Fruit fly (Drosophila melanogaster): Measurements from ENCODE around the gene CG11537.

The CG11537 gene

DNA sequence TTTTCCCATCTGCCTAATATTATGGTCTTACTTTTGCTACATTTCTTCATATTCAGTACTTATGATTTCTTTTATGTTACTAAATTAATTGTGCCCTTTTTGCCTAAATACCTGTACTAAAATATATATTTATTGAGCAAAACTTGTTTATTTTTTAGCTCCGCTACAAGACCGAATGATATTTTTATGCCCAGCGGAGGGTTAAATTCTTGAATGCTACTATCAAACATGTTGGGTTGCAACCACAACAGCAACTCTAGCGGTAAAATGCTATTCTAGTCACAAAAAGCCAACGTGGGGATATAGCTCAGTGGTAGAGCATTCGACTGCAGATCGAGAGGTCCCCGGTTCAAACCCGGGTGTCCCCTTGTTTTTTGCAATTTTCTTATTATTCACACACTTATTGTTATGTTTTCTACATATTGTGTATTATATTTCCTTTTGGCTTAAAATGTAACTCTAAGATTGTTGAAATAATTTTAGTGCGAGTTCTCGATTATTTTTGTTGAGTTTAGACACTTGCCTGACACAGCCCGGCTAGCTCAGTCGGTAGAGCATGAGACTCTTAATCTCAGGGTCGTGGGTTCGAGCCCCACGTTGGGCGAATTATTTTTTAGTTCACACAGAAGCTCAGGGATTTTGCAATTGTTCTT is 47.1 kb downstream of the CG11537 start (continued):
- TF ChIP-seq grn (GFP tag; optimal IDR thresholded peaks at IDR 0.05) = no peak
- no peak for TF ChIP-seq CG8478 (optimal IDR thresholded peaks at IDR 0.05)
- peak; percentile 79 for TF ChIP-seq tna (GFP tag; IDR thresholded peaks at IDR 0.05; ENCODE audit: partially characterized antibody)
- TF ChIP-seq CG7745 (tag; optimal IDR thresholded peaks at IDR 0.05) = no peak
- no peak for TF ChIP-seq CG11696 (GFP tag; IDR thresholded peaks at IDR 0.05)
- TF ChIP-seq CG12769 (tag; optimal IDR thresholded peaks at IDR 0.05) = peak; percentile 3
- 0 out of 2 replicates have a peak, but pooled peaks have one; percentile 6 for TF ChIP-seq cas (GFP tag; IDR thresholded peaks at IDR 0.05)
- TF ChIP-seq CG30431 (GFP tag; optimal IDR thresholded peaks at IDR 0.05) = no peak
- no peak for TF ChIP-seq Hr78 (GFP tag; optimal IDR thresholded peaks at IDR 0.05)
- no peak for TF ChIP-seq chn (GFP tag; optimal IDR thresholded peaks at IDR 0.05)
- no peak for TF ChIP-seq toy (GFP tag; IDR thresholded peaks at IDR 0.05)
- TF ChIP-seq CG18476 (GFP tag; optimal IDR thresholded peaks at IDR 0.05) = no peak
- TF ChIP-seq Hey (tag; optimal IDR thresholded peaks at IDR 0.05) = no peak
- TF ChIP-seq Xrp1 (GFP tag; IDR thresholded peaks at IDR 0.05) = no peak; the same call in none of the 2 replicates
- TF ChIP-seq bbx (GFP tag; IDR thresholded peaks at IDR 0.05; ENCODE audit: partially characterized antibody) = peak; percentile 91
- TF ChIP-seq CG15696 (tag; optimal IDR thresholded peaks at IDR 0.05) = no peak
- no peak; the same call in 2 of the 3 replicates for TF ChIP-seq so (GFP tag; IDR thresholded peaks at IDR 0.05)
- TF ChIP-seq lov (optimal IDR thresholded peaks at IDR 0.05) = no peak
- no peak for TF ChIP-seq lov (GFP tag; IDR thresholded peaks at IDR 0.05)
- no peak for TF ChIP-seq trem (tag; optimal IDR thresholded peaks at IDR 0.05)
- no peak for TF ChIP-seq wor (GFP tag; IDR thresholded peaks at IDR 0.05)
- TF ChIP-seq Spps (tag; optimal IDR thresholded peaks at IDR 0.05) = no peak
- TF ChIP-seq Fer3 (tag; optimal IDR thresholded peaks at IDR 0.05) = peak; percentile 41
- TF ChIP-seq fd96Cb (tag; optimal IDR thresholded peaks at IDR 0.05) = no peak
- no peak for TF ChIP-seq CG10209 (GFP tag; optimal IDR thresholded peaks at IDR 0.05)
- no peak for TF ChIP-seq CG18011 (GFP tag; optimal IDR thresholded peaks at IDR 0.05)
- no peak for TF ChIP-seq luna (GFP tag; optimal IDR thresholded peaks at IDR 0.05)
- no peak for TF ChIP-seq CG15601 (tag; optimal IDR thresholded peaks at IDR 0.05)
- no peak for TF ChIP-seq MESR4 (GFP tag; optimal IDR thresholded peaks at IDR 0.05)
- TF ChIP-seq CG43689 (GFP tag; IDR thresholded peaks at IDR 0.05) = no peak
- TF ChIP-seq run (tag; optimal IDR thresholded peaks at IDR 0.05) = no peak
- no peak for TF ChIP-seq CG34376 (GFP tag; optimal IDR thresholded peaks at IDR 0.05)

DNA sequence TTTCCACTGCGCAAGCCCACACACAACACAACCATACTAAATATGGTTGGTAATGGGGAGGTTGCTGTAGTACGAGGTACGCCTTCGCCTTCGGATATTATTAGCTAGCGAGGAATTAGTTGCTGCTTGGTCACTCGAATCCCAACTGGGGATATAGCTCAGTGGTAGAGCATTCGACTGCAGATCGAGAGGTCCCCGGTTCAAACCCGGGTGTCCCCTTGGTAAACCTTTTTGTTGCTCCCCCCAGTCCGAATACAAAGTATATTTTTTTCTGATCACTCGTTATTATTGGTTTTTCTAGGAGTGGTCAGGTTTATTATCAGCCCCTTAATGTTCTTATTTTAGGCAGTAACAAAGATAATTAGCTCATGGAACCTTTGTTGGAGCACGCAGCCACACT is 47.7 kb downstream of the CG11537 start:
- TF ChIP-seq Vsx1 (GFP tag; optimal IDR thresholded peaks at IDR 0.05) (peak; percentile 40), CG42726 (GFP tag; IDR thresholded peaks at IDR 0.05; ENCODE audit: partially characterized antibody) (peak; percentile 94), crol (GFP tag; IDR thresholded peaks at IDR 0.05) (no peak), Opbp (GFP tag; IDR thresholded peaks at IDR 0.05; ENCODE audit: partially characterized antibody) (peak; percentile 88; the same call in 2 of the 3 replicates), gro (GFP tag; optimal IDR thresholded peaks at IDR 0.05) (no peak), sens (GFP tag) (peak; percentile 20), onecut (GFP tag; IDR thresholded peaks at IDR 0.05) (no peak), cwo (GFP tag; optimal IDR thresholded peaks at IDR 0.05) (no peak), hb (GFP tag; IDR thresholded peaks at IDR 0.05; ENCODE audit: partially characterized antibody) (peak; percentile 64), nerfin-2 (GFP tag; IDR thresholded peaks at IDR 0.05; ENCODE audit: partially characterized antibody) (peak; percentile 81), CG6791 (GFP tag; IDR thresholded peaks at IDR 0.05; ENCODE audit: partially characterized antibody) (peak; percentile 91), E2f2 (GFP tag; IDR thresholded peaks at IDR 0.05) (no peak), CG17328 (GFP tag; IDR thresholded peaks at IDR 0.05) (no peak), Hr78 (GFP tag; optimal IDR thresholded peaks at IDR 0.05) (no peak), CG3163 (GFP tag; optimal IDR thresholded peaks at IDR 0.05) (no peak), knrl (GFP tag; IDR thresholded peaks at IDR 0.05; ENCODE audit: partially characterized antibody) (peak; percentile 52; the same call in 2 of the 3 replicates), CG8281 (tag; optimal IDR thresholded peaks at IDR 0.05) (no peak), Elba2 (GFP tag; optimal IDR thresholded peaks at IDR 0.05) (no peak), CG7963 (GFP tag; IDR thresholded peaks at IDR 0.05; ENCODE audit: partially characterized antibody) (peak; percentile 84), chinmo (GFP tag; IDR thresholded peaks at IDR 0.05; ENCODE audit: partially characterized antibody) (peak; percentile 50; the same call in 1 of the 4 replicates)

All from whole organism, embryonic.